Fruit fly (Drosophila melanogaster): Measurements from ENCODE around the gene CG3081.

CG3081 gene

DNA sequence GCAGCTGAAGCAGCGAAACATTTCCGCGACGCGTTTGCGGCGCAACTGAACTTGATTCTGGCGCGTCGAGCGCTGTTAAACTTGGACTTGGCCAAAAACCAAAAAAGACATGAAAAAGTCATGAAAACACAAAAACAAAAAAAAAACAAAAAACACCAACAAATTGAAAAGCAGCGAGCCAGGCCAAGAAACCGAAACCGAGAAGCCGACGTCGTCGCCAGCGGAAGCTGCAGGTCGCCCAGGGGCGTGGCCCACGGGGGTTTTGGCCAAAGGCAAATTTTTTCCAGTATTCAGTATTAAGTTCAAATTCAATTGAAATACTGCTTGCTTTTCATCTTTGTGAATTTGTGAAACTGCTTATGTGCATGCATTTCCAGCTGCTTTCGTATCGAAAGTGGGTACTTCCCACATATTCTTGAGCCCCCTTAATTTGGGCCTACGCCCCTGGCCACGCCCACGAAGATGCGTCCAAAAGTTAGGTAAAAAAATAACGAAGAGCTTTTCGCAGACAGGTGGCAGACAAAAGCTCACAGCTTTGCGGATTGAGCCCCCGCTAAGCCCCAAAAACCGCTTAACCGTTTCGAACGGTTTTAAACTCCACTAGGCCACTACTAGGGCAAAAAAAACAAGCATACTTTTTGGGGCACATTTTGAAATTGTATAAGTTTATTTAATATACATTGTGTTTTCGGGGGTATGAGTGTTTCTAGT is 23.0 kb upstream of the CG3081 start, which contains the start of gene CG3009 (continued):
- TF ChIP-seq HLHmδ (GFP tag; optimal IDR thresholded peaks at IDR 0.05) = no peak
- peak; percentile 96 for TF ChIP-seq CG17361 (GFP tag; IDR thresholded peaks at IDR 0.05)
- TF ChIP-seq CG8290 (GFP tag; optimal IDR thresholded peaks at IDR 0.05) = peak; percentile 90
- peak; percentile 78 to 98 for TF ChIP-seq CG8290 (tag; optimal IDR thresholded peaks at IDR 0.05)
- TF ChIP-seq sqz (GFP tag; optimal IDR thresholded peaks at IDR 0.05) = peak; percentile 99
- TF ChIP-seq otp (GFP tag; IDR thresholded peaks at IDR 0.05) = peak; percentile 95
- TF ChIP-seq lmd (GFP tag; IDR thresholded peaks at IDR 0.05) = peak; percentile 99
- peak; percentile 92 for TF ChIP-seq sens-2 (GFP tag; IDR thresholded peaks at IDR 0.05)
- TF ChIP-seq CG43689 (GFP tag; IDR thresholded peaks at IDR 0.05) = peak; percentile 94
- peak; percentile 92 for TF ChIP-seq CG15601 (tag; optimal IDR thresholded peaks at IDR 0.05)
- TF ChIP-seq CG11723 (GFP tag; optimal IDR thresholded peaks at IDR 0.05) = peak; percentile 96
- peak; percentile 93 for TF ChIP-seq Usf (GFP tag; optimal IDR thresholded peaks at IDR 0.05)
- TF ChIP-seq CG32767 (GFP tag; IDR thresholded peaks at IDR 0.05) = peak; percentile 96
- no peak for TF ChIP-seq lov (optimal IDR thresholded peaks at IDR 0.05)
- TF ChIP-seq lov (GFP tag; IDR thresholded peaks at IDR 0.05) = peak; percentile 93
- peak; percentile 97 for TF ChIP-seq maf-S (GFP tag; optimal IDR thresholded peaks at IDR 0.05)
- TF ChIP-seq Med (GFP tag) = peak; percentile 100
- peak; percentile 90 for TF ChIP-seq CG11560 (tag; IDR thresholded peaks at IDR 0.05)
- peak; percentile 89 for TF ChIP-seq CG8765 (GFP tag; IDR thresholded peaks at IDR 0.05)
- TF ChIP-seq CG10267 (tag; optimal IDR thresholded peaks at IDR 0.05) = peak; percentile 88
- TF ChIP-seq unc-4 (GFP tag; IDR thresholded peaks at IDR 0.05; ENCODE audit: partially characterized antibody) = no peak
- peak; percentile 69 for TF ChIP-seq MESR4 (GFP tag; optimal IDR thresholded peaks at IDR 0.05)
- TF ChIP-seq CG9609 (GFP tag; optimal IDR thresholded peaks at IDR 0.05) = peak; percentile 98
- peak; percentile 93 for TF ChIP-seq toy (GFP tag; IDR thresholded peaks at IDR 0.05)
- TF ChIP-seq grn (GFP tag; optimal IDR thresholded peaks at IDR 0.05) = peak; percentile 79
- TF ChIP-seq crol (GFP tag; IDR thresholded peaks at IDR 0.05) = peak; percentile 70
- TF ChIP-seq trem (tag; optimal IDR thresholded peaks at IDR 0.05) = peak; percentile 89
- TF ChIP-seq CG11093 (GFP tag; IDR thresholded peaks at IDR 0.05) = peak; percentile 95
- peak; percentile 61 for TF ChIP-seq pfk (GFP tag; optimal IDR thresholded peaks at IDR 0.05)
- peak; percentile 95 for TF ChIP-seq CG1233 (GFP tag; optimal IDR thresholded peaks at IDR 0.05)
- TF ChIP-seq zen2 (GFP tag; IDR thresholded peaks at IDR 0.05; ENCODE audit: partially characterized antibody) = no peak
- TF ChIP-seq prd (optimal IDR thresholded peaks at IDR 0.05) = no peak
- TF ChIP-seq prd (GFP tag; IDR thresholded peaks at IDR 0.05) = peak; percentile 98
- peak; percentile 95 for TF ChIP-seq tup (GFP tag; optimal IDR thresholded peaks at IDR 0.05)
- TF ChIP-seq Oli (tag; optimal IDR thresholded peaks at IDR 0.05) = peak; percentile 97
- TF ChIP-seq sima (GFP tag; optimal IDR thresholded peaks at IDR 0.05) = peak; percentile 92
- TF ChIP-seq E2f2 (GFP tag; IDR thresholded peaks at IDR 0.05) = peak; percentile 84
- peak; percentile 98 for TF ChIP-seq Hr51 (GFP tag; optimal IDR thresholded peaks at IDR 0.05)
- TF ChIP-seq bab2 (GFP tag; optimal IDR thresholded peaks at IDR 0.05) = peak; percentile 97
- TF ChIP-seq CG15514 (GFP tag; optimal IDR thresholded peaks at IDR 0.05) = peak; percentile 95
- TF ChIP-seq CG3065 (GFP tag; optimal IDR thresholded peaks at IDR 0.05) = peak; percentile 98
- peak; percentile 95 for TF ChIP-seq nmo (GFP tag; optimal IDR thresholded peaks at IDR 0.05)
- peak; percentile 98 for TF ChIP-seq CG12071 (GFP tag; optimal IDR thresholded peaks at IDR 0.05)
- TF ChIP-seq Dbx (GFP tag; IDR thresholded peaks at IDR 0.05) = peak; percentile 98
- peak; percentile 93 for TF ChIP-seq CG12104 (GFP tag; optimal IDR thresholded peaks at IDR 0.05)
- TF ChIP-seq CG15269 (tag; optimal IDR thresholded peaks at IDR 0.05) = peak; percentile 98
- peak; percentile 95 for TF ChIP-seq CG2889 (GFP tag; IDR thresholded peaks at IDR 0.05)
- TF ChIP-seq chif (GFP tag; optimal IDR thresholded peaks at IDR 0.05) = peak; percentile 95 to 97

Measured in whole organism, embryonic.